Worm (Caenorhabditis elegans) whole organism, young adult: ENCODE data around the gene C36A4.4.
A peak's percentile ranks its signal among the peaks of the same experiment; 100 is the strongest.

Source experiments
- Y95B8A.8 ChIP-seq: fragments of 200-800 bp; sonication (Bioruptor generic); IDR thresholded peaks from 2 replicates; pipeline ENCODE4 v1.3.6; 2022; ENCODE audit warnings: missing genetic modification reagents, missing genetic modification characterization, missing compliant biosample characterization
- akir-1 ChIP-seq: fragments of 200-800 bp; sonication (Bioruptor generic); optimal IDR thresholded peaks from 2 replicates; lab custom pipeline; 2018; ENCODE audit warnings: mild to moderate bottlenecking, missing genetic modification characterization, moderate library complexity, missing compliant biosample characterization
- die-1 ChIP-seq: sonication (generic microtip); optimal IDR thresholded peaks from 2 replicates; lab custom pipeline; 2016; ENCODE audit warnings: missing genotype, mild to moderate bottlenecking, missing genetic modification characterization, missing compliant biosample characterization
- dpff-1 ChIP-seq: sonication (generic microtip); optimal IDR thresholded peaks from 2 replicates; lab custom pipeline; 2017; ENCODE audit warnings: mild to moderate bottlenecking, missing genetic modification characterization, missing compliant biosample characterization
- dpl-1 ChIP-seq: fragments of 150-350 bp; optimal IDR thresholded peaks from 2 replicates; lab custom pipeline; 2014; ENCODE audit warnings: missing biosample characterization, missing genetic modification reagents, missing genetic modification characterization
- madf-6 ChIP-seq: fragments of 200-800 bp; sonication (Bioruptor generic); IDR thresholded peaks from 2 replicates; pipeline ENCODE4 v1.3.6; 2022; ENCODE audit warnings: missing genetic modification reagents, missing genetic modification characterization, missing compliant biosample characterization
- rec-8 ChIP-seq, 2 experiments: sonication (generic microtip); optimal IDR thresholded peaks; 2 replicates each; lab custom pipeline; 2016; ENCODE audit warnings: mild to moderate bottlenecking in 2 of 2, missing genetic modification characterization in 2 of 2, missing genetic modification reagents in 2 of 2, missing genotype in 2 of 2, missing biosample characterization in 1 of 2, missing compliant biosample characterization in 1 of 2, moderate library complexity in 1 of 2
- snpc-4 ChIP-seq, 5 experiments: fragments of 150-350 bp in 1 of 5; sonication (generic microtip) in 4 of 5; optimal IDR thresholded peaks; 2 replicates each; lab custom pipeline; 2014 to 2018; ENCODE audit warnings: missing genetic modification characterization in 5 of 5, missing biosample characterization in 3 of 5, antibody characterized with exemption in 2 of 5, mild to moderate bottlenecking in 2 of 5, missing compliant biosample characterization in 2 of 5, missing genotype in 2 of 5, moderate library complexity in 2 of 5, missing genetic modification reagents in 1 of 5

DNA sequence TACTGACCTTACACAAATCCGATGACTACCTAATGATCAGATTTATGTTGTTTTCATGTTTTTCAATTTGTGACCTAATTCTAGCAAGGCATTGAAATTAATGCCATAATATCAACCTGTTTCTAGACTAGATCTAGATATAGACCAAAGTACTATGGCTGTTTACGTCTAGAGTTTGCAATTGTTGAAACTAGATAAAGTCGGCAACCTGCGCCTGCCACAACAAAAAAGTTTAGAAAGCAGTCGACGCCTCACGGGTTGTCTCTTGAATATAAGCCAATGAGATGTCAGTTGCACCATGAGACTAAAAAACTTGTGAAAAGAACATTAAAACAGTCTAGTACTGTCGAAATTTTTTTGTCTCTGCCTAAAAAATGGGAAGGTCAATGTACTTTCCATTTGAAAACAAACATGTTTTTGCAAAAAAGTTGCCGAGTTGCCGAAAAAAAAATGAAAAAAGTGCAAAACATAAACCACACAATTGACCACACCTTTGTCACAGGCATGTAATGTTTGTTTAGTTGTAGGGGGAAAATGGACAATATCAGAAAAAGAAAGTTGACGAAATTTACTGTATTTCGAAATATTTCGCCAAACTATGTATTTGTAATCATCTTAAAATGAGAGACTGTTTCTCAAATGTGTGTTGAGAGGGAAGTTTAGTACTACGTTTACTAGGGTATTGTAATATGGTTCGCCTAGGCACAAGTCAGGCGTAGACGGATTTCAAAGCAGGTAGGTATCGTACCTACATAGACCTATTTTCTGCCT, 35.8 kb upstream of the C36A4.4 start:
- TF ChIP-seq dpl-1 (GFP tag; lab: Kevin White, UChicago) = no peak
- no peak for TF ChIP-seq dpff-1 (tag; lab: Kevin White, UChicago)
- TF ChIP-seq snpc-4 (GFP tag; optimal IDR thresholded peaks at IDR 0.05; lab: Kevin White, UChicago) = no peak
- TF ChIP-seq snpc-4 (tag; optimal IDR thresholded peaks at IDR 0.05; lab: Kevin White, UChicago) = peak in 2 of 4 experiments; percentile 20 to 40
- TF ChIP-seq madf-6 (GFP tag; lab: Robert Waterston, UW) = no peak
- no peak for TF ChIP-seq die-1 (tag; lab: Kevin White, UChicago)
- no peak for TF ChIP-seq akir-1
- no peak for TF ChIP-seq Y95B8A.8 (GFP tag; lab: Robert Waterston, UW)
- no peak for TF ChIP-seq rec-8 (tag; optimal IDR thresholded peaks at IDR 0.05; lab: Kevin White, UChicago)
